Fruit fly (Drosophila melanogaster): Measurements from ENCODE around the gene CG17196.

CG17196 gene

DNA sequence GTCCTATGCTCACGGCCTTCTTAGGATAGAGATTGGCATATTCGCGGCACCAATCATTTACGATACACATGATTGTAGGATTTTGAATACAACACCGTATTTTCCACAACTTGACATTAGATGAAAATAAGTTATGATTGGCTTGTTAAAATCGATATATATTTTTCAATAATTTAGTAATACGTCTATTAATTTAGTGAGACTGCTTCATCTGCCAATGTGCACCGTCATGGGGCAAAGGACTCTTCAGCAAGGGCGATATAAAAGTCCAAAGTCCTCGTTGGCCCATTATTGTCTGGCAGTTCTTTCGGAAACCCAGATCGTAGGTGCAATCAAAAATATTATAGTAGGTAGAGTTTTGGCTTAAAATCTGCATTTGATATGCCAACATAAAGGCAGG, at the start of gene CG17196:
TSS of gene CG17196 (minus strand) at position 101 of the 400 bp plus-strand sequence.
- TF ChIP-seq HHEX (GFP tag; optimal IDR thresholded peaks at IDR 0.05) = no peak

dm6 chr3R:25815179-25815578, 39.1 kb upstream of the CG17196 start, which contains the start of gene CG14354:
Gene CG14354, plus strand, starts transcription at chr3R:25815479.
- TF ChIP-seq Oli (tag; optimal IDR thresholded peaks at IDR 0.05) (no peak), zen2 (GFP tag; IDR thresholded peaks at IDR 0.05; ENCODE audit: partially characterized antibody) (no peak), CG10267 (tag; optimal IDR thresholded peaks at IDR 0.05) (no peak), vnd (GFP tag; IDR thresholded peaks at IDR 0.05; ENCODE audit: partially characterized antibody) (no peak), CG12744 (GFP tag; optimal IDR thresholded peaks at IDR 0.05) (no peak), CG13287 (GFP tag; IDR thresholded peaks at IDR 0.05; ENCODE audit: partially characterized antibody) (no peak), lbe (GFP tag; optimal IDR thresholded peaks at IDR 0.05) (no peak), CG11695 (GFP tag; IDR thresholded peaks at IDR 0.05) (no peak)

- no peak for TF ChIP-seq Oaz (GFP tag; IDR thresholded peaks at IDR 0.05)
- no peak for TF ChIP-seq CG2116 (GFP tag; optimal IDR thresholded peaks at IDR 0.05)
- TF ChIP-seq ab (GFP tag; optimal IDR thresholded peaks at IDR 0.05) = no peak
- TF ChIP-seq Vsx1 (GFP tag; optimal IDR thresholded peaks at IDR 0.05) = no peak
- no peak for TF ChIP-seq NC2β (GFP tag; optimal IDR thresholded peaks at IDR 0.05)
- no peak for TF ChIP-seq CG3847 (GFP tag; IDR thresholded peaks at IDR 0.05)
- TF ChIP-seq CG33557 (GFP tag; optimal IDR thresholded peaks at IDR 0.05) = no peak
- TF ChIP-seq CG6765 (GFP tag; optimal IDR thresholded peaks at IDR 0.05) = no peak
- no peak for TF ChIP-seq CrebB (tag; optimal IDR thresholded peaks at IDR 0.05)
- TF ChIP-seq fd102C (GFP tag; optimal IDR thresholded peaks at IDR 0.05) = no peak
- TF ChIP-seq CG10274 (GFP tag; optimal IDR thresholded peaks at IDR 0.05) = no peak
- no peak for TF ChIP-seq CG10366 (GFP tag; IDR thresholded peaks at IDR 0.05)
- no peak for TF ChIP-seq lov (optimal IDR thresholded peaks at IDR 0.05)
- no peak for TF ChIP-seq lov (GFP tag; IDR thresholded peaks at IDR 0.05)
- no peak for TF ChIP-seq nau (GFP tag; optimal IDR thresholded peaks at IDR 0.05)
- no peak for TF ChIP-seq D (optimal IDR thresholded peaks at IDR 0.05)
- no peak for TF ChIP-seq D (GFP tag; optimal IDR thresholded peaks at IDR 0.05)
- no peak for TF ChIP-seq Blimp-1 (GFP tag; optimal IDR thresholded peaks at IDR 0.05)
- no peak for TF ChIP-seq pho (GFP tag; optimal IDR thresholded peaks at IDR 0.05)
- TF ChIP-seq Kr (GFP tag; optimal IDR thresholded peaks at IDR 0.05) = no peak
- no peak for TF ChIP-seq CG17612 (GFP tag; IDR thresholded peaks at IDR 0.05)
These were observed 35.6 kb upstream of the CG17196 start, which contains the start of the genes Acam and CG17770 for dm6 chr3R:25811611-25812010. Gene Acam, plus strand, starts transcription at chr3R:25811911. Gene CG17770, plus strand, starts transcription at chr3R:25811911.

dm6 chr3R:25810796-25811195, 34.8 kb upstream of the CG17196 start, which contains the start of gene CG5024:
Gene CG5024, plus strand, starts transcription at chr3R:25811096.
- no peak for TF ChIP-seq sqz (GFP tag; optimal IDR thresholded peaks at IDR 0.05)
- no peak for TF ChIP-seq CG2202 (tag; optimal IDR thresholded peaks at IDR 0.05)
- TF ChIP-seq sug (tag; optimal IDR thresholded peaks at IDR 0.05) = no peak
- no peak for TF ChIP-seq CG13775 (GFP tag; optimal IDR thresholded peaks at IDR 0.05)
- TF ChIP-seq CG14667 (GFP tag; IDR thresholded peaks at IDR 0.05) = no peak
- no peak for TF ChIP-seq CG32767 (GFP tag; IDR thresholded peaks at IDR 0.05)
- TF ChIP-seq Taf1 (GFP tag; IDR thresholded peaks at IDR 0.05) = no peak
- TF ChIP-seq Fer2 (tag; optimal IDR thresholded peaks at IDR 0.05) = no peak
- TF ChIP-seq CG18476 (GFP tag; optimal IDR thresholded peaks at IDR 0.05) = no peak
- no peak for TF ChIP-seq CG10431 (GFP tag; optimal IDR thresholded peaks at IDR 0.05)
- TF ChIP-seq nerfin-2 (GFP tag; IDR thresholded peaks at IDR 0.05; ENCODE audit: partially characterized antibody) = no peak
- TF ChIP-seq lola (GFP tag; optimal IDR thresholded peaks at IDR 0.05) = no peak
- no peak for TF ChIP-seq CG4730 (GFP tag; IDR thresholded peaks at IDR 0.05)
- TF ChIP-seq CG5180 (GFP tag; optimal IDR thresholded peaks at IDR 0.05) = no peak
- no peak for TF ChIP-seq CG2875 (GFP tag; optimal IDR thresholded peaks at IDR 0.05)
- no peak for TF ChIP-seq Hand (GFP tag; optimal IDR thresholded peaks at IDR 0.05)

Data from whole organism, embryonic.